Fruit fly (Drosophila melanogaster): ENCODE data around the gene CG14778.
A peak's percentile ranks its signal among the peaks of the same experiment; 100 is the strongest.

Gene CG14778

DNA sequence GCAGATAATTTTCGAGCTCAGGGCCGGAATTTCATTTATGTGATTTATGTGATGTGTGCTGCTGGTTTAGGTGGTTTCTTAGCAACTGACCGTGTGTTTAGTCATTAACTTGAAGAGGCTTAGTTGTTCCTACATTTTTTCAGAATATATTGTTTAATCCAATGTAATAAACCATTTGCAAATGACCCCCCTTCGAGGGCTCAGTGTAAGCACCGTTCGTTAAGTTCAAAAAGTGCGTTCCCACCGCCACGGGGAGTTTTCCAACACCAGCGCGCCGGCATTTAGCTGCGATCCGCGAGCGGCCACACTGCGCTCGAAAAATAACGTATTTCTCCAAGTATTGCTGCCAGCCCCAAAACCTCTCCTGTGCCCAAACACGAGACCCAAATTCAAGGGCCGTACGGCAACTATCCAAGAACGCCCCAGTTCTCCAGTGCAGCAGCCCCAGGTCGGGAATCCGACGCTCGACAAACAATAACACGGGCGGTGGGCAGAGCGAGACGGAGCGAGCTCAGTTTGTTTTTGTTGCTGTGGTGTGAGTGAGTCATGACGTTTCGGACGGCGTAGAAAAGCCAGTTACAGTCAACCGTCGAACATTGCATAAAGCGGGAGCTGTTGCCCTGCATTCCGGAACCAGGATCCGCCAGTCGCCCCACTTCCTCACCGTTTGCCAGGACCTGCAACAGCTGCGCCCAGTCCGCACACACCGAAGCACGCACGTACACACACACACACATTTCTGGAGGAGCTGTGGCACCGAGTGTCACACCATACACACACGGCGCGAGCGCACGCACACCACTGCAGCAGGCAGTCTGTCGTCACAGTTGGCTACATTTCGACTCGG lies 11.2 kb downstream of the CG14778 start, which contains the start of gene rush:
rush (plus strand) TSS at position 277 of the 847 bp plus-strand sequence.
- TF ChIP-seq CG8478 (optimal IDR thresholded peaks at IDR 0.05) (no peak), CTCF (optimal IDR thresholded peaks at IDR 0.05) (no peak)

- TF ChIP-seq CTCF (optimal IDR thresholded peaks at IDR 0.05) = no peak
- no peak for TF ChIP-seq CG8478 (optimal IDR thresholded peaks at IDR 0.05)
Observed at dm6 chrX:1480426-1480825, 13.1 kb downstream of the CG14778 start.

- TF ChIP-seq CG8478 (optimal IDR thresholded peaks at IDR 0.05) = no peak
- peak; percentile 23 to 47 for TF ChIP-seq CTCF (optimal IDR thresholded peaks at IDR 0.05)
Observed at dm6 chrX:1482840-1483518, 15.7 kb downstream of the CG14778 start, which contains the start of the genes sta and inc. TSS of gene sta (minus strand) at chrX:1483413. TSS of gene inc (plus strand) at chrX:1483479.

DNA sequence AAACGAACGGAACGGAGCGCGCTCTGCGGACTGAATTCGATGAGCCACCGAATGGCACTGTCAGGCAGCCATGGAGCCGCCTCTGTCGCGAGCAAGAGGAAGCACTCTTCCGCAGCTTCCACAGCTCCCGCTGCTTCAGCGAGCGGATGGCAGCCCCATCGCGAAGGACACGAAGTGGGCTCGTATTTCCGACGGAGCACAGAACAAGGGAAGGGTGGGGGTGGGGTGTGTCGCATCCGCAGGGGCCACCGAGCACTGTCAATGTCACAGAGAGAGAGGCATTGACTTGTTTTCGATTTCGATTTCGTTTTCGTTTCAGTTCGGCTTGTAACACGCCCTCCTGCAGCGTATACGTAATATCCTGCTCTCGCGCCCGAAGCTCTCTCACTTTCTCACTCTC lies 40.5 kb downstream of the CG14778 start, which contains the start of gene Nmdar2:
Nmdar2 (minus strand) TSS at position 59 of the 400 bp plus-strand sequence.
- TF ChIP-seq CG8478 (optimal IDR thresholded peaks at IDR 0.05) (no peak), CTCF (optimal IDR thresholded peaks at IDR 0.05) (no peak)

DNA sequence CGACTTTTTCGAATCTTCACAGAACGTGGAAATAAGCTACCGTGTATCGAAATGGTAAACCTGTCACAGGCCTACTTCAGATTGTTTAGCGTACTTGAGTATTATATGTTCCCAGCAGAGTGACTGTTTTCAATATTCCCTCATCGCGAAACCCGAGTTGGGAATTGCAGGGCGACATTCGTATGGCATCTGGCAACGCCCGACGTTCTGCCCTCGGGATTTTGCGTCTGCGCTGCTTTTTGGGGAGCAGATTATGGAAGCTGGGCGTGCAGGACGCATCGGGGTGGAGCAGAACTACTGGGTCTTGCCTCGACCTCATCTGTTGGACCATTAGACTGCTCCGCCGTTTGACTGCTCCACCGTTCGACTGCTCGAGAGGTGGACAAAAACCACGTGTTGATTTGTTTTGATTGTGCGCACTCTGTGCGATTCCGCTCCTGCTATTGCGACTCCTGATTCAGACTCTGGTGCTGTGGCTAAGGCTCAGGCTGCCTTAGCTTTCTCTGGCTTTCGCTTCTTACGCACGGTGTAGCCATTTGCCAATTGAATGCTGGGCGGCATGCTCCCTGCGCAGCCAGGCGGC lies 41.0 kb downstream of the CG14778 start:
- TF ChIP-seq CG8478 (optimal IDR thresholded peaks at IDR 0.05) = no peak
- no peak for TF ChIP-seq CTCF (optimal IDR thresholded peaks at IDR 0.05)

dm6 chrX:1512753-1513226 lies 45.5 kb downstream of the CG14778 start, which contains the start of gene CG14795:
TSS of gene CG14795 (minus strand) at chrX:1512803.
- no peak for TF ChIP-seq CG8478 (optimal IDR thresholded peaks at IDR 0.05)
- TF ChIP-seq CTCF (optimal IDR thresholded peaks at IDR 0.05) = peak; percentile 67 to 70

DNA sequence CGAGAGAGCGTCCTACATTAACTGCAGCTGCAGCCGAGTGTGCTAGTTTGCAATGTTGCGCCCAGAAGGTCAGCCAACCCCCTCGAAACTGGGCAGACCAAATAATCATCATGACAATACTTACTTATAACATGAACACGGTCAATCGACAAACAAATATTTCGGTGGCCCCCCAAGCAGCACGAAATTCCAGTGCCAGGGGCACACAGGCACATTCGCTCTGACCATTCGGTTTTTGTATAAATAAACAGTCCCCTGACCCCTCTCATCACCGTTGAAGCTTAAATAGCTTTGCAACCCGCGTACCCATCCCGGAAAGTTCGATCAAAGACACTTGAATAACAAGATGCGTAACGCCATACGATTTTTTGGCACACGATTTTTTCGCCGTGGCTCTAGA lies 46.6 kb downstream of the CG14778 start:
- no peak for TF ChIP-seq CG8478 (optimal IDR thresholded peaks at IDR 0.05)
- no peak for TF ChIP-seq CTCF (optimal IDR thresholded peaks at IDR 0.05)

dm6 chrX:1517618-1518017 lies 50.3 kb downstream of the CG14778 start:
- TF ChIP-seq CTCF (optimal IDR thresholded peaks at IDR 0.05) = no peak
- TF ChIP-seq CG8478 (optimal IDR thresholded peaks at IDR 0.05) = no peak

All from S2 (cell line).